Fruit fly (Drosophila melanogaster) whole organism, prepupa: Measurements from ENCODE around the gene CG14321.

Experiments
- CG11294 ChIP-seq: fragments of 200-800 bp; sonication (Bioruptor generic); IDR thresholded peaks from 2 replicates; pipeline ENCODE4 v1.3.6; 2022; ENCODE audit warnings: missing biosample characterization, missing genetic modification characterization
- CG15336 ChIP-seq: fragments of 200-800 bp; sonication (Bioruptor generic); IDR thresholded peaks from 2 replicates; pipeline ENCODE4 v1.3.6; 2022; ENCODE audit warnings: missing biosample characterization, missing genetic modification characterization
- CG3032 ChIP-seq: fragments of 200-800 bp; optimal IDR thresholded peaks from 2 replicates; lab custom pipeline; 2019; ENCODE audit warnings: missing biosample characterization, mild to moderate bottlenecking, missing genetic modification characterization, moderate library complexity
- CG8632 ChIP-seq: fragments of 200-800 bp; sonication (Bioruptor generic); optimal IDR thresholded peaks from 3 replicates; lab custom pipeline; 2016; ENCODE audit warnings: missing biosample characterization, missing genetic modification characterization
- Gug ChIP-seq: fragments of 200-800 bp; sonication (Bioruptor generic); IDR thresholded peaks from 2 replicates; pipeline ENCODE4 v1.3.6; 2022; ENCODE audit warnings: missing biosample characterization, missing genetic modification characterization
- Hr39 ChIP-seq: fragments of 200-800 bp; sonication (Bioruptor generic); optimal IDR thresholded peaks from 2 replicates; lab custom pipeline; 2016; ENCODE audit warnings: missing biosample characterization, missing genetic modification characterization
- OdsH ChIP-seq: fragments of 200-800 bp; sonication (Bioruptor generic); optimal IDR thresholded peaks from 3 replicates; lab custom pipeline; 2016; ENCODE audit warnings: missing biosample characterization, missing genetic modification characterization
- Sox102F ChIP-seq: fragments of 200-800 bp; sonication (Bioruptor generic); optimal IDR thresholded peaks from 2 replicates; lab custom pipeline; 2016; ENCODE audit warnings: missing biosample characterization, mild to moderate bottlenecking, missing genetic modification characterization
- Sox15 ChIP-seq: fragments of 200-800 bp; sonication (Bioruptor generic); optimal IDR thresholded peaks from 3 replicates; lab custom pipeline; 2016; ENCODE audit warnings: missing biosample characterization, missing genetic modification characterization
- achi ChIP-seq: fragments of 200-800 bp; sonication (Bioruptor generic); optimal IDR thresholded peaks from 3 replicates; lab custom pipeline; 2016; ENCODE audit warnings: missing biosample characterization, missing genetic modification characterization
- dac ChIP-seq: fragments of 200-800 bp; sonication (Bioruptor generic); optimal IDR thresholded peaks from 2 replicates; lab custom pipeline; 2017; ENCODE audit warnings: missing biosample characterization, mild to moderate bottlenecking, missing genetic modification characterization
- topi ChIP-seq: fragments of 200-800 bp; sonication (Bioruptor generic); optimal IDR thresholded peaks from 3 replicates; lab custom pipeline; 2016; ENCODE audit warnings: missing biosample characterization, missing genetic modification characterization

DNA sequence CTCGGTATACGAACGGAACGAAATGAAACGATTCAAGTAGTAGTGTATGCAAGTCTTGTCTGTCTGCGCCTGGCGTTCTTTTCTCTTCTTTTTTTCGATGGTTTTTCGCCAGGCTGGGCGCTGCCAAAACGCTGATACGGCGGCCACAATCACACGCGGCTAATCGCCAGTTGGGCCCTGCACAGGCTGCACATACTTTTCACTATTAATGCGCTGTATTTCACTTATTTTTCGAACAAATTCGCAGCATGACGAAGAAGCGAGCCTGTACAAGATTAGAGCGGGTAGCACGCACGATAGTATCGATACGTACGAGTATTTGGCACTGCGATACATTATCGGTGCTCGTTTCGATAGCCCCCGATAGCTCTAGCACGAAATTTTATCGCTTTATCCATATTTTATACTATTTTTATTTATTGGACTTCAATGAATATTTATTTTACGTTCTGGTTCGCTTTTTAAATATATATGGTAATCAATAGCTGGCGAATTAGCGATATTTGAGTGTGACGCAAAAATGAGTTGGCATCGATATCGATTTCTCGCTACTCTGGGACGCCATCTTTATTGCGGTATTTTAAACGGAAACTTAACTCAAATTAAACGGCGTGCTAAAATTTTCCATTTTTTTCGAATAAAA, 15.2 kb upstream of the CG14321 start, which contains the start of gene osa:
- TF ChIP-seq CG3032 (tag; lab: Kevin White, UChicago) (peak; percentile 32), topi (GFP tag; lab: Kevin White, UChicago) (no peak), Sox15 (GFP tag; lab: Kevin White, UChicago) (no peak), Hr39 (GFP tag; lab: Kevin White, UChicago) (peak; percentile 19), achi (GFP tag; lab: Kevin White, UChicago) (no peak), CG11294 (GFP tag; lab: Robert Waterston, UW) (no peak), CG15336 (GFP tag; lab: Robert Waterston, UW) (no peak), dac (GFP tag; lab: Kevin White, UChicago) (no peak), Gug (GFP tag; lab: Robert Waterston, UW) (no peak), OdsH (GFP tag; lab: Kevin White, UChicago) (no peak), Sox102F (GFP tag; lab: Kevin White, UChicago) (no peak), CG8632 (GFP tag; lab: Kevin White, UChicago) (no peak)
